Worm (Caenorhabditis elegans) whole organism, L2 larva: ENCODE measurements around the gene clec-230.
A peak's percentile ranks its signal among the peaks of the same experiment; 100 is the strongest.
"Not testable (repeated sequence)": the region's sequence is repeated elsewhere in the genome, so short reads cannot be mapped to it uniquely, and the experiment has no call there.

Source experiments
- R02D3.7 ChIP-seq: fragments of 150-350 bp; optimal IDR thresholded peaks from 2 replicates; lab custom pipeline; 2014; ENCODE audit warnings: missing biosample characterization, missing genetic modification characterization
- Y55F3AM.14 ChIP-seq: fragments of 200-800 bp; sonication (Bioruptor generic); optimal IDR thresholded peaks from 2 replicates; lab custom pipeline; 2018; ENCODE audit warnings: mild to moderate bottlenecking, missing genetic modification characterization, missing compliant biosample characterization
- ZK546.5 ChIP-seq: sonication (generic microtip); optimal IDR thresholded peaks from 2 replicates; lab custom pipeline; 2017; ENCODE audit warnings: missing biosample characterization, missing genetic modification characterization
- aly-2 ChIP-seq: fragments of 150-350 bp; optimal IDR thresholded peaks from 2 replicates; lab custom pipeline; 2014; ENCODE audit warnings: missing biosample characterization, missing genetic modification characterization
- ama-1 ChIP-seq: fragments of 150-350 bp; optimal IDR thresholded peaks from 2 replicates; lab custom pipeline; 2018; ENCODE audit warnings: inconsistent platforms
- blmp-1 ChIP-seq: sonication (generic microtip); optimal IDR thresholded peaks from 2 replicates; lab custom pipeline; 2017; ENCODE audit warnings: missing genetic modification characterization, mild to moderate bottlenecking, missing compliant biosample characterization, antibody characterized with exemption, moderate library complexity; ENCODE audit not compliant: insufficient read depth
- ceh-16 ChIP-seq: fragments of 150-350 bp; optimal IDR thresholded peaks from 2 replicates; lab custom pipeline; 2014; ENCODE audit warnings: missing biosample characterization, missing genetic modification characterization
- crh-2 ChIP-seq: sonication (generic microtip); optimal IDR thresholded peaks from 2 replicates; lab custom pipeline; 2017; ENCODE audit warnings: missing biosample characterization, missing genetic modification characterization
- dmd-4 ChIP-seq: sonication (generic microtip); optimal IDR thresholded peaks from 2 replicates; lab custom pipeline; 2017; ENCODE audit warnings: missing biosample characterization, missing genetic modification characterization
- egl-27 ChIP-seq: sonication (generic microtip); optimal IDR thresholded peaks from 3 replicates; lab custom pipeline; 2017; ENCODE audit warnings: missing biosample characterization, missing genetic modification reagents, missing genetic modification characterization
- elt-1 ChIP-seq: fragments of 150-350 bp; optimal IDR thresholded peaks from 2 replicates; lab custom pipeline; 2014; ENCODE audit warnings: missing biosample characterization, missing genetic modification characterization
- elt-3 ChIP-seq: sonication (generic microtip); optimal IDR thresholded peaks from 2 replicates; lab custom pipeline; 2017; ENCODE audit warnings: missing biosample characterization, missing genetic modification characterization
- fos-1 ChIP-seq: fragments of 150-350 bp; optimal IDR thresholded peaks from 2 replicates; lab custom pipeline; 2014; ENCODE audit warnings: missing biosample characterization, missing genetic modification characterization
- gmeb-1 ChIP-seq: fragments of 150-350 bp; optimal IDR thresholded peaks from 2 replicates; lab custom pipeline; 2014; ENCODE audit warnings: missing biosample characterization, missing genetic modification characterization
- lin-11 ChIP-seq: fragments of 150-350 bp; sonication (generic microtip); optimal IDR thresholded peaks from 2 replicates; lab custom pipeline; 2014; ENCODE audit warnings: missing biosample characterization, missing genetic modification characterization, inconsistent platforms, mixed read lengths
- lin-39 ChIP-seq: fragments of 150-350 bp; optimal IDR thresholded peaks from 2 replicates; lab custom pipeline; 2014; ENCODE audit warnings: missing biosample characterization, missing genetic modification reagents, missing genetic modification characterization
- mdl-1 ChIP-seq, 2 experiments: fragments of 150-350 bp in 1 of 2; sonication (generic microtip) in 1 of 2; optimal IDR thresholded peaks; 2 replicates each; lab custom pipeline; 2017; ENCODE audit warnings: missing biosample characterization in 2 of 2, missing genetic modification characterization in 2 of 2
- nhr-10 ChIP-seq: sonication (generic microtip); optimal IDR thresholded peaks from 2 replicates; lab custom pipeline; 2017; ENCODE audit warnings: missing biosample characterization, missing genetic modification characterization
- nhr-11 ChIP-seq: fragments of 150-350 bp; optimal IDR thresholded peaks from 2 replicates; lab custom pipeline; 2014; ENCODE audit warnings: missing biosample characterization, missing genetic modification characterization
- nhr-12 ChIP-seq: fragments of 150-350 bp; optimal IDR thresholded peaks from 2 replicates; lab custom pipeline; 2014; ENCODE audit warnings: missing biosample characterization, missing genetic modification characterization
- nhr-21 ChIP-seq: fragments of 150-350 bp; optimal IDR thresholded peaks from 2 replicates; lab custom pipeline; 2014; ENCODE audit warnings: missing biosample characterization, missing genetic modification characterization
- nhr-23 ChIP-seq: fragments of 150-350 bp; optimal IDR thresholded peaks from 2 replicates; lab custom pipeline; 2014; ENCODE audit warnings: missing biosample characterization, missing genetic modification reagents, missing genetic modification characterization
- nhr-237 ChIP-seq: fragments of 150-350 bp; optimal IDR thresholded peaks from 2 replicates; lab custom pipeline; 2014; ENCODE audit warnings: missing biosample characterization, missing genetic modification characterization
- nhr-6 ChIP-seq: fragments of 150-350 bp; optimal IDR thresholded peaks from 2 replicates; lab custom pipeline; 2014; ENCODE audit warnings: missing biosample characterization, missing genetic modification characterization
- peb-1 ChIP-seq: fragments of 150-350 bp; optimal IDR thresholded peaks from 2 replicates; lab custom pipeline; 2014; ENCODE audit warnings: missing biosample characterization, missing genetic modification characterization
- sem-4 ChIP-seq: fragments of 150-350 bp; optimal IDR thresholded peaks from 2 replicates; lab custom pipeline; 2014; ENCODE audit warnings: missing biosample characterization, missing genetic modification reagents, missing genetic modification characterization
- skn-1 ChIP-seq: sonication (generic microtip); optimal IDR thresholded peaks from 2 replicates; lab custom pipeline; 2017; ENCODE audit warnings: missing biosample characterization, missing genetic modification characterization
- sma-3 ChIP-seq: sonication (generic microtip); optimal IDR thresholded peaks from 2 replicates; lab custom pipeline; 2016; ENCODE audit warnings: missing genetic modification reagents, missing genetic modification characterization, missing compliant biosample characterization
- sma-9 ChIP-seq, 2 experiments: fragments of 150-350 bp in 1 of 2; sonication (generic microtip) in 1 of 2; optimal IDR thresholded peaks; 2 replicates each; lab custom pipeline; 2014 to 2016; ENCODE audit warnings: missing genetic modification characterization in 2 of 2, mild to moderate bottlenecking in 1 of 2, missing biosample characterization in 1 of 2, missing compliant biosample characterization in 1 of 2, missing genetic modification reagents in 1 of 2, moderate library complexity in 1 of 2
- snpc-4 ChIP-seq: fragments of 150-350 bp; optimal IDR thresholded peaks from 2 replicates; lab custom pipeline; 2014; ENCODE audit warnings: missing biosample characterization, missing genetic modification characterization
- unc-39 ChIP-seq: fragments of 150-350 bp; optimal IDR thresholded peaks from 2 replicates; lab custom pipeline; 2014; ENCODE audit warnings: missing biosample characterization, missing genetic modification characterization
- unc-55 ChIP-seq: fragments of 150-350 bp; sonication (generic microtip); optimal IDR thresholded peaks from 3 replicates; lab custom pipeline; 2014; ENCODE audit warnings: missing biosample characterization, missing genetic modification reagents, missing genetic modification characterization
- unc-62 ChIP-seq: fragments of 150-350 bp; optimal IDR thresholded peaks from 2 replicates; lab custom pipeline; 2014; ENCODE audit warnings: missing biosample characterization, missing genetic modification reagents, missing genetic modification characterization
- zag-1 ChIP-seq: fragments of 150-350 bp; optimal IDR thresholded peaks from 2 replicates; lab custom pipeline; 2014; ENCODE audit warnings: missing biosample characterization, missing genetic modification characterization
- ztf-1 ChIP-seq: fragments of 200-800 bp; sonication (Bioruptor generic); conservative IDR thresholded peaks from 2 replicates; pipeline ENCODE4 v1.3.6; 2022; ENCODE audit warnings: missing genetic modification characterization, missing compliant biosample characterization
- ztf-4 ChIP-seq: fragments of 150-350 bp; optimal IDR thresholded peaks from 2 replicates; lab custom pipeline; 2014; ENCODE audit warnings: missing biosample characterization, missing genetic modification characterization

Gene clec-230

ce11 chrV:15361412-15361811, 12.5 kb upstream of the clec-230 start, which contains the start of gene ech-1.1:
Gene ech-1.1 (minus strand): TSS chrV:15361512.
- not testable (repeated sequence) for TF ChIP-seq ama-1 (lab: Kevin White, UChicago); Y55F3AM.14 (GFP tag; lab: Kevin White, UChicago); aly-2 (tag; lab: Kevin White, UChicago)

- TF ChIP-seq blmp-1 (tag; lab: Kevin White, UChicago) = no peak
- TF ChIP-seq sma-9 (GFP tag; optimal IDR thresholded peaks at IDR 0.05; lab: Kevin White, UChicago) = peak; percentile 87
- TF ChIP-seq sma-9 (tag; optimal IDR thresholded peaks at IDR 0.05; lab: Kevin White, UChicago) = no peak
- TF ChIP-seq elt-3 (tag; lab: Kevin White, UChicago) = no peak
- no peak for TF ChIP-seq skn-1 (tag; lab: Kevin White, UChicago)
- peak; percentile 44 for TF ChIP-seq gmeb-1 (tag; lab: Kevin White, UChicago)
- TF ChIP-seq fos-1 = peak; percentile 97
- TF ChIP-seq, all 48 proteins: peak for 3
Measured at ce11 chrV:15354648-15355047, 5.7 kb upstream of the clec-230 start, which contains the start of gene C29F3.7. Gene C29F3.7 (plus strand): TSS chrV:15354901.

- TF ChIP-seq ztf-1 (GFP tag; lab: Robert Waterston, UW) = no peak
- no peak for TF ChIP-seq nhr-23 (tag; lab: Kevin White, UChicago)
- no peak for TF ChIP-seq nhr-10 (tag; lab: Kevin White, UChicago)
- TF ChIP-seq, all 48 proteins: peak for 0
Measured at ce11 chrV:15352376-15352775, 3.4 kb upstream of the clec-230 start, which contains the start of gene srx-58. Gene srx-58 (plus strand): TSS chrV:15352676.

- TF ChIP-seq nhr-6 (no peak), gmeb-1 (tag; lab: Kevin White, UChicago) (no peak), snpc-4 (tag; lab: Kevin White, UChicago) (no peak), ceh-16 (tag; lab: Kevin White, UChicago) (no peak), crh-2 (tag; lab: Kevin White, UChicago) (no peak), nhr-11 (tag; lab: Kevin White, UChicago) (no peak), peb-1 (tag; lab: Kevin White, UChicago) (no peak), dmd-4 (tag; lab: Kevin White, UChicago) (no peak), sma-3 (GFP tag; lab: Kevin White, UChicago) (no peak), unc-62 (GFP tag; lab: Kevin White, UChicago) (no peak), unc-39 (no peak), lin-11 (tag; lab: Kevin White, UChicago) (no peak), nhr-237 (tag; lab: Kevin White, UChicago) (no peak), elt-3 (tag; lab: Kevin White, UChicago) (no peak)
Measured at ce11 chrV:15350615-15351014, 1.7 kb upstream of the clec-230 start, which contains the start of gene clec-231. Gene clec-231 (minus strand): TSS chrV:15350715.

ce11 chrV:15347292-15347691, 1.7 kb downstream of the clec-230 start, which contains the start of gene C29F3.3:
Gene C29F3.3 (minus strand): TSS chrV:15347392.
- TF ChIP-seq snpc-4 (tag; lab: Kevin White, UChicago) = no peak
- no peak for TF ChIP-seq zag-1
- no peak for TF ChIP-seq unc-55 (GFP tag; lab: Kevin White, UChicago)
- TF ChIP-seq ZK546.5 (tag; lab: Kevin White, UChicago) = no peak
- TF ChIP-seq ceh-16 (tag; lab: Kevin White, UChicago) = no peak
- no peak for TF ChIP-seq fos-1
- no peak for TF ChIP-seq elt-1 (tag; lab: Kevin White, UChicago)

ce11 chrV:15344481-15344880, 4.5 kb downstream of the clec-230 start, which contains the start of gene wrt-8:
Gene wrt-8 (minus strand): TSS chrV:15344581.
- no peak for TF ChIP-seq R02D3.7
- no peak for TF ChIP-seq elt-1 (tag; lab: Kevin White, UChicago)
- no peak for TF ChIP-seq zag-1
- no peak for TF ChIP-seq mdl-1 (tag; optimal IDR thresholded peaks at IDR 0.05; lab: Kevin White, UChicago)
- TF ChIP-seq ztf-4 = no peak
- TF ChIP-seq unc-55 (GFP tag; lab: Kevin White, UChicago) = no peak
- no peak for TF ChIP-seq elt-3 (tag; lab: Kevin White, UChicago)
- TF ChIP-seq nhr-12 (tag; lab: Kevin White, UChicago) = no peak
- no peak for TF ChIP-seq unc-62 (GFP tag; lab: Kevin White, UChicago)
- no peak for TF ChIP-seq ama-1 (lab: Kevin White, UChicago)
- TF ChIP-seq sem-4 (tag; lab: Kevin White, UChicago) = no peak
- no peak for TF ChIP-seq lin-39 (tag; lab: Kevin White, UChicago)
- TF ChIP-seq nhr-23 (tag; lab: Kevin White, UChicago) = no peak
- no peak for TF ChIP-seq egl-27 (tag; lab: Kevin White, UChicago)
- TF ChIP-seq sma-9 (GFP tag; optimal IDR thresholded peaks at IDR 0.05; lab: Kevin White, UChicago) = no peak
- TF ChIP-seq sma-9 (tag; optimal IDR thresholded peaks at IDR 0.05; lab: Kevin White, UChicago) = no peak
- no peak for TF ChIP-seq gmeb-1 (tag; lab: Kevin White, UChicago)
- no peak for TF ChIP-seq nhr-21
- TF ChIP-seq nhr-237 (tag; lab: Kevin White, UChicago) = no peak
- no peak for TF ChIP-seq ceh-16 (tag; lab: Kevin White, UChicago)
